Fruit fly (Drosophila melanogaster) Kc167 (cell line): ENCODE results near the gene Hacd1.

Source experiments
- Myc ChIP-seq: fragments of >200 bp; optimal IDR thresholded peaks from 2 replicates; lab custom pipeline; 2017; ENCODE audit warnings: missing external identifiers
- Sin3A ChIP-seq: fragments of >200 bp; optimal IDR thresholded peaks from 2 replicates; lab custom pipeline; 2018; ENCODE audit warnings: missing external identifiers
- h ChIP-seq: fragments of >200 bp; optimal IDR thresholded peaks from 3 replicates; lab custom pipeline; 2018; ENCODE audit warnings: missing external identifiers
- insv ChIP-seq: fragments of >200 bp; optimal IDR thresholded peaks from 3 replicates; lab custom pipeline; 2018; ENCODE audit warnings: missing external identifiers
- psq ChIP-seq: fragments of >200 bp; optimal IDR thresholded peaks from 2 replicates; lab custom pipeline; 2017; ENCODE audit warnings: missing external identifiers

DNA sequence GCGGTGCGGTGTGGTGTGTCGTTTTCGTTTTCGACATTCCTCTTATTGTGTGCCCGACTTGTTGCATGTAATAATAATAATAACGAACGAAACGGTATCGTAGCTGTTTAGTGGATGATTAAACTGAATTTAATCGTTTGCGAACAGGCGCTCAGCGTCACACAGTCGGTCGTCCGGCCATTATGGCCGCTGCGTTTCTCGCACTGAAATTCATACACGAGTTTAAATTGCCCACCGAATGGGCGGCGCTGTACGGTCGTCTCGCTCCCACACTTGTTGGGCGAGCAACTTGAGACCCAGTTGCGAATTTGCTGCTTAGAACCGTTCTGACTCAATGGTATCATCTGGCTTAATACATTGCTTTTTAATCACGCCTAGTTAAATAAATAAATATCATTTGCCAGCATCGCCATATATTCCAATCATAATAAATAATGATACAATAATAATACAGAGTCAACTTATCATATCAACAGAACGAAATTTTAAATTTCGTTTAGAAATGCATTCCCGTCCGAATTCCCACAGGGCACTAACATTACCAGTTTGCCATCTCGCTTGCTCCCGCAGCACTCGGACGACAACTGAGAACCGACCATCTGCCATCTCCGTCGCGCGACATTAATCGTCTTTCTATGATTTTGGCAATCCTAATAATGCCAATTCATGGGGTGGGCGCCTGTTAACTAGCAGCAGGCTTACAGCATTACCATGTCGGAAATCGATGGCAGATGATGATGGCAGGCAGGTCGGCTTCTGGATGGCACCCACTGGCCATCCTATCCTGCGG is 9.0 kb upstream of the Hacd1 start:
- TF ChIP-seq Sin3A (no peak), Myc (lab: Kevin White, UChicago) (no peak), insv (lab: Kevin White, UChicago) (no peak), h (lab: Kevin White, UChicago) (no peak), psq (lab: Kevin White, UChicago) (no peak)
